Worm (Caenorhabditis elegans): ENCODE results near the gene mpst-4.
A peak's percentile ranks its signal among the peaks of the same experiment; 100 is the strongest.

Gene mpst-4

ce11 chrII:4858906-4859411 lies 4.3 kb downstream of the mpst-4 start:
- TF ChIP-seq unc-55 (GFP tag; optimal IDR thresholded peaks at IDR 0.05) (no peak), gmeb-2 (tag; optimal IDR thresholded peaks at IDR 0.05) (no peak), pag-3 (tag; optimal IDR thresholded peaks at IDR 0.05; ENCODE audit: borderline replicate concordance) (no peak), ceh-14 (tag; optimal IDR thresholded peaks at IDR 0.05) (no peak), eyg-1 (tag; optimal IDR thresholded peaks at IDR 0.05) (no peak), odd-2 (tag; optimal IDR thresholded peaks at IDR 0.05) (no peak), hlh-8 (tag; optimal IDR thresholded peaks at IDR 0.05) (no peak), madf-2 (tag; optimal IDR thresholded peaks at IDR 0.05) (no peak), hlh-6 (tag; optimal IDR thresholded peaks at IDR 0.05) (no peak), ceh-18 (tag; optimal IDR thresholded peaks at IDR 0.05) (no peak), ceh-45 (GFP tag; IDR thresholded peaks at IDR 0.05) (no peak), pqm-1 (tag; optimal IDR thresholded peaks at IDR 0.05) (no peak), rnt-1 (tag; optimal IDR thresholded peaks at IDR 0.05) (no peak), unc-42 (tag; optimal IDR thresholded peaks at IDR 0.05) (no peak), hlh-15 (tag; optimal IDR thresholded peaks at IDR 0.05) (no peak), unc-3 (GFP tag; conservative IDR thresholded peaks at IDR 0.05) (no peak), unc-3 (tag; optimal IDR thresholded peaks at IDR 0.05) (no peak), ztf-16 (tag; optimal IDR thresholded peaks at IDR 0.05) (no peak), ref-2 (tag; optimal IDR thresholded peaks at IDR 0.05) (no peak), sdc-2 (tag; optimal IDR thresholded peaks at IDR 0.05) (no peak), zip-5 (tag; optimal IDR thresholded peaks at IDR 0.05) (no peak)

DNA sequence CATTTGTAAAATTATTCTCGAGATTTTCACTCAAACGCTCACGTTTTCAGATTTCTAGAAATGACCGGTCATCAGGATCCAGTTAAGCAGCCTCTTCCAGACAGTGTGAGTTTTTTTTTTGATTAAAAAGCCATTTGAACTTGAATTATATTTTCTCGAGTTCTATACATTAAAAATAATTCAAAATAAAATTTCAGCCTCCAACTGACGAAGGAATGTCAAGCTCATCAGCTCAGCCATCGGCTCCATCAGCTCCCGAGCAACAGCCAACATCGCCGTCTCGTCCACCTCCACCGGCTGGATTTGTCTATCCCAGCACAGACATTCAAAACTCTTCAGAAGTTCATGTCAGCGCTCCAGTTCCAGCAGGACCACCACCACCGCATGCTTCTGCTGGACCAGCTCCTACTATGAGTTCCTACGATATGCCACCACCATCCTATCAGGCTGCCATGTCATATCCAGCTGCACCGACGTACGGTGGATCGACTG lies 5.3 kb downstream of the mpst-4 start, which contains the start of gene F11G11.5:
Gene F11G11.5, plus strand, starts transcription at position 51 of the 492 bp plus-strand sequence.
- no peak for TF ChIP-seq F13H6.1 (tag; optimal IDR thresholded peaks at IDR 0.05)
- TF ChIP-seq T23F11.4 (GFP tag; optimal IDR thresholded peaks at IDR 0.05) = no peak
- TF ChIP-seq hlh-13 (GFP tag; optimal IDR thresholded peaks at IDR 0.05) = no peak

- TF ChIP-seq ceh-24 (tag; optimal IDR thresholded peaks at IDR 0.05) (no peak), elt-2 (tag; optimal IDR thresholded peaks at IDR 0.05) (peak; percentile 98), hlh-13 (GFP tag; optimal IDR thresholded peaks at IDR 0.05) (no peak)
Observed at ce11 chrII:4857086-4857485, 6.2 kb downstream of the mpst-4 start.

DNA sequence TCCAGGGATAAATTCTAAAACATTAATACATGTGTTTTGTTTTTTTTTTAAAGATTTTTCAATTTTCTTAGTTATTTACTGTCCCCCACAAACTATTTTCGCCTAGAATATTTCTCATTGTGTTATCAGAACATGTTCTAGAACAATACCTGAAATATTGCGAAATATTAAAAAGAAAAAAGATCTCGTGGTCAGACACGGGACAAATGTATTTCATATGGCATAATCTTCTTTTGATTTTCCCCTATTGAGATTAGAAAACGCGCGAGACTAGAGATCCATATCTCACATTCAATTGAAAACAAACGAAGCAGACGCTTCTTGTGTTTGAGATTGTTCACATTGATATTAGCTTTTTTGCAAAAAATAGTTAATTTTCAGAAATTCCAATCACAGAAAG lies 7.1 kb downstream of the mpst-4 start:
- no peak for TF ChIP-seq ceh-48 (tag; optimal IDR thresholded peaks at IDR 0.05)
- TF ChIP-seq ceh-24 (tag; optimal IDR thresholded peaks at IDR 0.05) = no peak
- no peak for TF ChIP-seq ceh-2 (tag; optimal IDR thresholded peaks at IDR 0.05)
- no peak for TF ChIP-seq tbx-7 (tag; optimal IDR thresholded peaks at IDR 0.05)
- no peak for TF ChIP-seq odd-2 (tag; optimal IDR thresholded peaks at IDR 0.05)
- TF ChIP-seq T23F11.4 (GFP tag; optimal IDR thresholded peaks at IDR 0.05) = no peak

DNA sequence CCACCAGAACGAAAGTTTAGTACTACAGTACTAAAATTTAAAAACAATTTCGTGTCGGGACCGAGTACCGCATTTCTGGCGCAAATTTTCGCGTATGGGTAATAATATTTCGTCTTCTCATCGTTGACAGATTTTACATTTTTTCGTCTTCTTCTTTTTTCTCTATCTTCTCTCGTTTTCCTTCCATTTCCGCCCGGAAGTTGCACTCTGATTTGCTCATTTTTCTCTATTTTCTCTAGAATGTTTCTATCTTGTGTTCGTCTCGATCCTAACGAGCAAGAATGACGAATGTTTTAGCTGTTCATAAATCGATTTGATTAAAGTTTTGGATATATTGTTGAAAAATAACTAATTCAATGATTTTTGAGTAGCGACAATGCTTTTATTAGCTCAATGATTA lies 7.8 kb downstream of the mpst-4 start:
- TF ChIP-seq ceh-24 (tag; optimal IDR thresholded peaks at IDR 0.05) (no peak), unc-42 (tag; optimal IDR thresholded peaks at IDR 0.05) (peak; percentile 22), ceh-22 (tag; optimal IDR thresholded peaks at IDR 0.05) (no peak), ama-1 (optimal IDR thresholded peaks at IDR 0.05) (no peak), K02D7.2 (tag; optimal IDR thresholded peaks at IDR 0.05) (no peak)

ce11 chrII:4854761-4855160 lies 8.5 kb downstream of the mpst-4 start:
- TF ChIP-seq sox-4 (tag; optimal IDR thresholded peaks at IDR 0.05) = no peak
- TF ChIP-seq unc-42 (tag; optimal IDR thresholded peaks at IDR 0.05) = no peak
- no peak for TF ChIP-seq C38D4.7 (GFP tag; optimal IDR thresholded peaks at IDR 0.05)
- no peak for TF ChIP-seq hlh-8 (tag; optimal IDR thresholded peaks at IDR 0.05)
- TF ChIP-seq pha-4 (tag; optimal IDR thresholded peaks at IDR 0.05) = no peak
- no peak for TF ChIP-seq tbx-2 (tag; optimal IDR thresholded peaks at IDR 0.05)
- no peak for TF ChIP-seq nhr-11 (tag; optimal IDR thresholded peaks at IDR 0.05)
- no peak for TF ChIP-seq ceh-19 (GFP tag; optimal IDR thresholded peaks at IDR 0.05)
- no peak for TF ChIP-seq C08G9.2 (tag; optimal IDR thresholded peaks at IDR 0.05)
- no peak for TF ChIP-seq fkh-6 (tag; optimal IDR thresholded peaks at IDR 0.05)
- TF ChIP-seq ama-1 (optimal IDR thresholded peaks at IDR 0.05) = no peak
- TF ChIP-seq ceh-24 (tag; optimal IDR thresholded peaks at IDR 0.05) = no peak
- TF ChIP-seq nfya-1 (tag; optimal IDR thresholded peaks at IDR 0.05) = no peak
